Fruit fly (Drosophila melanogaster) whole organism, embryonic: ENCODE data around the gene CG17283.

Experiments used
- Atf-2 ChIP-seq: fragments of 200-800 bp; sonication (Bioruptor generic); optimal IDR thresholded peaks from 2 replicates; lab custom pipeline; 2016; ENCODE audit warnings: missing biosample characterization, missing genetic modification characterization
- BtbVII ChIP-seq: fragments of 200-800 bp; sonication (Bioruptor generic); optimal IDR thresholded peaks from 3 replicates; lab custom pipeline; 2017; ENCODE audit warnings: missing biosample characterization, mild to moderate bottlenecking, missing genetic modification characterization
- CG10267 ChIP-seq: fragments of 200-800 bp; sonication (Bioruptor generic); optimal IDR thresholded peaks from 2 replicates; lab custom pipeline; 2018; ENCODE audit warnings: missing biosample characterization, mild to moderate bottlenecking, missing genetic modification characterization, moderate library complexity
- CG14710 ChIP-seq: fragments of 200-800 bp; sonication (Bioruptor generic); optimal IDR thresholded peaks from 3 replicates; lab custom pipeline; 2019; ENCODE audit warnings: missing biosample characterization, mild to moderate bottlenecking, missing genetic modification characterization, moderate library complexity
- CG14860 ChIP-seq: fragments of 200-800 bp; sonication (Bioruptor generic); IDR thresholded peaks from 3 replicates; pipeline ENCODE4 v1.3.6; 2022; ENCODE audit warnings: missing biosample characterization, missing genetic modification characterization; ENCODE audit not compliant: partially characterized antibody
- CG15479 ChIP-seq: fragments of 200-800 bp; sonication (Bioruptor generic); optimal IDR thresholded peaks from 3 replicates; lab custom pipeline; 2019; ENCODE audit warnings: missing biosample characterization, mild to moderate bottlenecking, missing genetic modification characterization, moderate library complexity
- CG16779 ChIP-seq: fragments of 200-800 bp; sonication (Bioruptor generic); IDR thresholded peaks from 2 replicates; pipeline ENCODE4 v1.3.6; 2022; ENCODE audit warnings: missing biosample characterization, missing genetic modification characterization
- CG2116 ChIP-seq: fragments of 200-800 bp; sonication (Bioruptor generic); optimal IDR thresholded peaks from 3 replicates; lab custom pipeline; 2018; ENCODE audit warnings: missing biosample characterization, mild to moderate bottlenecking, missing genetic modification characterization
- CG2120 ChIP-seq: fragments of 200-800 bp; sonication (Bioruptor generic); optimal IDR thresholded peaks from 3 replicates; lab custom pipeline; 2016; ENCODE audit warnings: missing biosample characterization, missing genetic modification characterization
- CG2202 ChIP-seq: fragments of 200-800 bp; sonication (Bioruptor generic); optimal IDR thresholded peaks from 2 replicates; lab custom pipeline; 2018; ENCODE audit warnings: missing biosample characterization, mild to moderate bottlenecking, missing genetic modification characterization
- CG2678 ChIP-seq: fragments of 200-800 bp; sonication (Bioruptor generic); optimal IDR thresholded peaks from 3 replicates; lab custom pipeline; 2019; ENCODE audit warnings: missing biosample characterization, mild to moderate bottlenecking, missing genetic modification characterization, moderate library complexity
- CG32532 ChIP-seq: fragments of 200-800 bp; sonication (Bioruptor generic); IDR thresholded peaks from 2 replicates; pipeline ENCODE4 v1.3.6; 2022; ENCODE audit warnings: missing biosample characterization, missing genetic modification characterization
- CG4707 ChIP-seq: fragments of 200-800 bp; sonication (Bioruptor generic); optimal IDR thresholded peaks from 2 replicates; lab custom pipeline; 2018; ENCODE audit warnings: missing biosample characterization, mild to moderate bottlenecking, missing genetic modification characterization, moderate library complexity
- CG4854 ChIP-seq: fragments of 200-800 bp; sonication (Bioruptor generic); optimal IDR thresholded peaks from 2 replicates; lab custom pipeline; 2016; ENCODE audit warnings: missing biosample characterization, missing genetic modification characterization, inconsistent platforms
- CG5245 ChIP-seq: fragments of 200-800 bp; sonication (Bioruptor generic); optimal IDR thresholded peaks from 3 replicates; lab custom pipeline; 2016; ENCODE audit warnings: missing biosample characterization, missing genetic modification characterization
- CG6175 ChIP-seq: fragments of 200-800 bp; sonication (Bioruptor generic); IDR thresholded peaks from 3 replicates; pipeline ENCODE4 v1.3.6; 2022; ENCODE audit warnings: missing biosample characterization, missing genetic modification characterization
- CG6765 ChIP-seq: fragments of 200-800 bp; sonication (Bioruptor generic); optimal IDR thresholded peaks from 3 replicates; lab custom pipeline; 2017; ENCODE audit warnings: missing biosample characterization, mild to moderate bottlenecking, missing genetic modification characterization
- CG8388 ChIP-seq: fragments of 200-800 bp; sonication (Bioruptor generic); optimal IDR thresholded peaks from 2 replicates; lab custom pipeline; 2019; ENCODE audit warnings: missing biosample characterization, mild to moderate bottlenecking, missing genetic modification characterization, moderate library complexity
- CkIIα-i1 ChIP-seq: fragments of 200-800 bp; sonication (Bioruptor generic); IDR thresholded peaks from 2 replicates; pipeline ENCODE4 v1.3.6; 2022; ENCODE audit warnings: missing biosample characterization, missing genetic modification characterization
- CrebB ChIP-seq: fragments of 200-800 bp; sonication (Bioruptor generic); optimal IDR thresholded peaks from 3 replicates; lab custom pipeline; 2018; ENCODE audit warnings: missing biosample characterization, mild to moderate bottlenecking, missing genetic modification characterization
- Dp ChIP-seq: fragments of 200-800 bp; sonication (Bioruptor generic); optimal IDR thresholded peaks from 2 replicates; lab custom pipeline; 2018; ENCODE audit warnings: missing biosample characterization, mild to moderate bottlenecking, missing genetic modification characterization, moderate library complexity
- Hmr ChIP-seq: fragments of 200-800 bp; sonication (Bioruptor generic); optimal IDR thresholded peaks from 3 replicates; lab custom pipeline; 2017; ENCODE audit warnings: mild to moderate bottlenecking, missing biosample characterization, missing genetic modification reagents, missing genetic modification characterization
- Lim3 ChIP-seq: fragments of 200-800 bp; sonication (Bioruptor generic); IDR thresholded peaks from 2 replicates; pipeline ENCODE4 v1.3.6; 2022; ENCODE audit warnings: missing biosample characterization, missing genetic modification characterization
- Med ChIP-seq: fragments of 200-800 bp; sonication (Bioruptor generic); peaks from one replicate; lab custom pipeline; 2016; ENCODE audit warnings: missing biosample characterization, missing genetic modification characterization, mild to moderate bottlenecking, inconsistent platforms, moderate library complexity
- Sin3A ChIP-seq: fragments of >200 bp; optimal IDR thresholded peaks from 2 replicates; lab custom pipeline; 2018
- Sox102F ChIP-seq: fragments of 200-800 bp; sonication (Bioruptor generic); optimal IDR thresholded peaks from 2 replicates; lab custom pipeline; 2018; ENCODE audit warnings: missing biosample characterization, mild to moderate bottlenecking, missing genetic modification characterization, moderate library complexity
- Usf ChIP-seq: fragments of 200-800 bp; sonication (Bioruptor generic); optimal IDR thresholded peaks from 2 replicates; lab custom pipeline; 2017; ENCODE audit warnings: missing genotype, missing biosample characterization, missing genetic modification characterization
- Vsx1 ChIP-seq: fragments of 200-800 bp; sonication (Bioruptor generic); optimal IDR thresholded peaks from 2 replicates; lab custom pipeline; 2017; ENCODE audit warnings: missing biosample characterization, mild to moderate bottlenecking, missing genetic modification characterization, missing genetic modification reagents
- amos ChIP-seq: fragments of 200-800 bp; sonication (Bioruptor generic); IDR thresholded peaks from 2 replicates; pipeline ENCODE4 v1.3.6; 2022; ENCODE audit warnings: missing biosample characterization, missing genetic modification characterization; ENCODE audit not compliant: partially characterized antibody
- bab2 ChIP-seq: fragments of 200-800 bp; sonication (Bioruptor generic); optimal IDR thresholded peaks from 2 replicates; lab custom pipeline; 2016; ENCODE audit warnings: missing biosample characterization, missing genetic modification characterization
- chif ChIP-seq, 2 experiments: fragments of 200-800 bp; sonication (Bioruptor generic); optimal IDR thresholded peaks; 3 replicates each; lab custom pipeline; 2016; ENCODE audit warnings: missing biosample characterization in 2 of 2, missing genetic modification characterization in 2 of 2
- chm ChIP-seq: fragments of 200-800 bp; sonication (Bioruptor generic); IDR thresholded peaks from 2 replicates; pipeline ENCODE4 v1.3.6; 2022; ENCODE audit warnings: missing biosample characterization, missing genetic modification characterization
- ci ChIP-seq: fragments of 200-800 bp; sonication (Bioruptor generic); IDR thresholded peaks from 3 replicates; pipeline ENCODE4 v1.3.6; 2022; ENCODE audit warnings: missing biosample characterization, missing genetic modification characterization
- ftz-f1 ChIP-seq: fragments of 200-800 bp; sonication (Bioruptor generic); optimal IDR thresholded peaks from 2 replicates; lab custom pipeline; 2016; ENCODE audit warnings: missing biosample characterization, missing genetic modification characterization
- hkb ChIP-seq, 2 experiments: fragments of 200-800 bp in 1 of 2; fragments of >200 bp in 1 of 2; sonication (Bioruptor generic) in 1 of 2; IDR thresholded peaks in 1 of 2; optimal IDR thresholded peaks in 1 of 2; 2 replicates each; pipeline versions ENCODE4 v1.3.6 to Lab custom; 2017 to 2022; ENCODE audit warnings: missing biosample characterization in 1 of 2, missing genetic modification characterization in 1 of 2
- kni ChIP-seq: fragments of 200-800 bp; sonication (Bioruptor generic); optimal IDR thresholded peaks from 3 replicates; lab custom pipeline; 2017; ENCODE audit warnings: mild to moderate bottlenecking, missing biosample characterization, missing genetic modification reagents, missing genetic modification characterization
- lbe ChIP-seq: fragments of 200-800 bp; sonication (Bioruptor generic); optimal IDR thresholded peaks from 2 replicates; lab custom pipeline; 2016; ENCODE audit warnings: missing biosample characterization, mild to moderate bottlenecking, missing genetic modification characterization
- lmd ChIP-seq: fragments of 200-800 bp; sonication (Bioruptor generic); IDR thresholded peaks from 2 replicates; pipeline ENCODE4 v1.3.6; 2022; ENCODE audit warnings: missing biosample characterization, missing genetic modification characterization
- mirr ChIP-seq: fragments of 200-800 bp; sonication (Bioruptor generic); optimal IDR thresholded peaks from 3 replicates; lab custom pipeline; 2018; ENCODE audit warnings: missing biosample characterization, mild to moderate bottlenecking, missing genetic modification characterization
- sens ChIP-seq: fragments of 200-800 bp; sonication (Bioruptor generic); peaks from one replicate; lab custom pipeline; 2016; ENCODE audit warnings: missing biosample characterization, missing genetic modification characterization
- slp2 ChIP-seq: fragments of 200-800 bp; sonication (Bioruptor generic); optimal IDR thresholded peaks from 2 replicates; lab custom pipeline; 2016; ENCODE audit warnings: missing biosample characterization, missing genetic modification characterization
- tin ChIP-seq: fragments of 200-800 bp; sonication (Bioruptor generic); optimal IDR thresholded peaks from 3 replicates; lab custom pipeline; 2016; ENCODE audit warnings: missing biosample characterization, missing genetic modification characterization
- twi ChIP-seq: fragments of 200-800 bp; optimal IDR thresholded peaks from 2 replicates; lab custom pipeline; 2019; ENCODE audit warnings: missing biosample characterization, mild to moderate bottlenecking, missing genetic modification characterization, moderate library complexity
- vvl ChIP-seq: fragments of 200-800 bp; sonication (Bioruptor generic); IDR thresholded peaks from 2 replicates; pipeline ENCODE4 v1.3.6; 2022; ENCODE audit warnings: missing biosample characterization, missing genetic modification characterization

CG17283 gene

DNA sequence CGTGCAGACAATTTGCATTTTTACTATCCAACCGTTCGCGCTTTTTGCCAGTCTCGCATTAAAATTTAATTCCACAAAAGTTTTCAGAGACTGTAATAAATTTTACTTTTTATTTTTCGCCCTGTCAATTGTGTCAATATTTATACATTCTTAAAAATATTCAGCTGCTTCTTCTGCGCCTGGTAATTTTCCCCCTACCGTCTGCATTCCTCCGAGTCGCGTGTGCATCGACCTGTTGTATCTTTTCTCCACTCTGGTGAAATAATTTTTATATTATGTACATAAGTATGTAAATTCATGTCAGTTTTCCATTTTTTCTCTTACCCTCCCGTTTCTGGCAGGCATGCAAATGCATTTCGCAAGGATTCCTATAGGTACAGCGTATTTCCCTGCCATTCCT is 4.5 kb upstream of the CG17283 start, which contains the start of gene CG34279:
Gene CG34279, minus strand, starts transcription at position 101 of the 400 bp plus-strand sequence.
- TF ChIP-seq CkIIα-i1 (GFP tag; lab: Robert Waterston, UW) = no peak
- TF ChIP-seq ci (GFP tag; lab: Robert Waterston, UW) = no peak
- TF ChIP-seq slp2 (GFP tag; lab: Kevin White, UChicago) = no peak
- no peak for TF ChIP-seq twi (tag; lab: Kevin White, UChicago)
- no peak for TF ChIP-seq Atf-2 (GFP tag; lab: Kevin White, UChicago)

DNA sequence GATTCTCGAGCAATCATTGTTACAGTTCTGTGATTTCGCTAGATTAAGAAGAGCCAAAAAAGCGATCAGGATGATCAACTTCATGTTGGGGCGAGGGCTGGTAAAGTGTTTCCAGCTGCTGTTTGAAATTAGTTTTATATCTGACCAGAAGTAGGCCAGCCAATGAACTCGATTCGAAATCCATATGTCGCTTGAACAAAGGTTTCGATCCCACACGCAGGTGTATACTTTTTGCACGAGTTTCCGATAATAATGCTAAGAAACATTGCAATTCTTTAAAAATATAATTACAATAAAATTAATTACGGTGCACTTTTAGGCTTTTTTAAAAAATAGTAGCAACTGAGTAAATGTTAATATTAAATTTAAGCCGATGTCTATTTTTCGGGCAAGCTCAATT is 4.1 kb upstream of the CG17283 start, which contains the start of gene CG34280:
Gene CG34280, minus strand, starts transcription at position 101 of the 400 bp plus-strand sequence.
- TF ChIP-seq Sox102F (GFP tag; lab: Kevin White, UChicago) (no peak), CG8388 (GFP tag; lab: Kevin White, UChicago) (no peak), vvl (GFP tag; lab: Robert Waterston, UW) (no peak), hkb (optimal IDR thresholded peaks at IDR 0.05; lab: Kevin White, UChicago) (no peak), hkb (GFP tag; IDR thresholded peaks at IDR 0.05; lab: Robert Waterston, UW) (no peak), CG32532 (no peak), mirr (no peak), Dp (GFP tag; lab: Kevin White, UChicago) (no peak)
- TF ChIP-seq, all 482 proteins: peak for 0

DNA sequence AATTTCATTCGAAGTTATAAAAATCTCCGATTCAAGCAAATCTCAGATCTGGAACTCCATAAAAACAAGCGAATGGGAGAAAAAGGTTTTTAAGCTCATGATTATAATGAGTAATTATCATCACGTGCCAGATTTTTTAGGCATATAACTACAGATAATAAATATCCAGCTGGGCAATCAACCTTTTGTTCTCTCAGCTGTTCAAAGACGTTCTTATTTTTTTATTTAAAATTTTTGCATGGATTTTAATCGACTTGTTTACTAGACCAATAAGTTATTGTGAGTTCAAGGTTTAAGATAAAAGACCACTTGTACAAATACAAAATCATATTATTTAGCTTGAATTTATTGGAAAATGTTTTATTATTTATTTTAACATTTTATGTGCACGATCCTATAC is 3.5 kb upstream of the CG17283 start:
- TF ChIP-seq CG2678 (tag; lab: Kevin White, UChicago) (peak; percentile 6), lmd (no peak), Hmr (GFP tag; lab: Kevin White, UChicago) (peak; percentile 66), CG2120 (GFP tag; lab: Kevin White, UChicago) (peak; percentile 32), lbe (GFP tag; lab: Kevin White, UChicago) (peak; percentile 75), Med (GFP tag; lab: Kevin White, UChicago) (peak; percentile 33), sens (GFP tag; lab: Kevin White, UChicago) (peak; percentile 15), CG2202 (no peak)

DNA sequence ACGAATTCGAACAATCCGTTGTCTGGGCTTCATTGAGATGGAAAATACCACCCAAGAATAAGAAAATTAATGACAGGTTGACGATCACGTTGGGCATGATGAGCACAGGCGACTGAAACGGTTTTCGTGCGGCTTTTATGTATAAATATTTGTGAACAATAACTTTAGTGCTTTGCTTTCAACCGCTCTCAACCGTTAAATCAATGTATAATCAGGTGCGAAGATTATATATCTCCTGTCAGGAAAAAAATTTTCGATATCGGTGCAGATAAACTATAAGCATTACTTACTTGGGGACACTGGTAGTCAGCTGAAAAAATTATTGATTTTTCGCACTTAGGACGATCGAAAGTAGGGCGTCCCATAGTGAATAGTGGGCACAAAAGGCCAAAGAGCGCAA is 2.7 kb upstream of the CG17283 start, which contains the start of gene CG42823:
Gene CG42823, minus strand, starts transcription at position 101 of the 400 bp plus-strand sequence.
- TF ChIP-seq CG2116 (no peak), CG15479 (no peak), tin (no peak), CG5245 (no peak), Atf-2 (GFP tag; lab: Kevin White, UChicago) (no peak), Sin3A (lab: Kevin White, UChicago) (no peak), CG6175 (GFP tag; lab: Robert Waterston, UW) (no peak), chm (no peak), ftz-f1 (GFP tag; lab: Kevin White, UChicago) (no peak), CG10267 (tag; lab: Kevin White, UChicago) (no peak), amos (no peak), CG14710 (tag; lab: Kevin White, UChicago) (no peak), CG14860 (GFP tag; lab: Robert Waterston, UW) (no peak), CG4854 (GFP tag; lab: Kevin White, UChicago) (no peak)

DNA sequence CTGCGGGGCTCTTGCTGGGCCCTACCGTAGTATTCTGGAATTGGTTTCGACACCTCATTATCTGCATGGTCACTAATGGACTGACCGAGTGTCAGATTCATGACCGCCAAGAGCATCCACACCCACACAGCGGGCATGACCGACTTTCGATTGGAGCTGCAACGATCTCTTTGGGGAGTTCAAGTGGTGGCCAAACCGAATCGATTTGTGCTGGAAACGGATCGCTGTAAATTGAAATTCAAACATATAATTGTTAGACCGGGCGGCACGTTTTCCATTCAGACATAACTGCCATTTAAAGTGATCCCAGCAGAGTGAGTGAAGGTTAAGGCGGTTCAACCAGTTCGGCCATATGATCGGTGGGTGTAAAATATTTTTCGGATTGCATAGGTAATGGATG is 1.3 kb upstream of the CG17283 start, which contains the start of the genes CG42824 and CG42798:
Gene CG42824, minus strand, starts transcription at position 101 of the 400 bp plus-strand sequence.
Gene CG42798, plus strand, starts transcription at position 268 of the 400 bp plus-strand sequence.
- TF ChIP-seq Lim3 (GFP tag; lab: Robert Waterston, UW) (no peak), Vsx1 (GFP tag; lab: Kevin White, UChicago) (no peak), Atf-2 (GFP tag; lab: Kevin White, UChicago) (no peak), CG16779 (GFP tag; lab: Robert Waterston, UW) (no peak), CG4707 (GFP tag; lab: Kevin White, UChicago) (no peak), ci (GFP tag; lab: Robert Waterston, UW) (no peak), BtbVII (GFP tag; lab: Kevin White, UChicago) (no peak), CrebB (tag; lab: Kevin White, UChicago) (no peak), bab2 (no peak), CG6765 (GFP tag; lab: Kevin White, UChicago) (no peak), chif (GFP tag; optimal IDR thresholded peaks at IDR 0.05; lab: Kevin White, UChicago) (no peak), Usf (GFP tag; lab: Kevin White, UChicago) (no peak), kni (no peak)
